Fruit fly (Drosophila melanogaster) whole organism, embryonic: ENCODE data around the gene CG42449.
A peak's percentile ranks its signal among the peaks of the same experiment; 100 is the strongest.

ENCODE experiments used
- Blimp-1 ChIP-seq: fragments of 200-800 bp; sonication (Bioruptor generic); optimal IDR thresholded peaks from 3 replicates; lab custom pipeline; 2018; ENCODE audit warnings: missing biosample characterization, missing genetic modification characterization, mild to moderate bottlenecking, moderate library complexity, missing genetic modification reagents
- CG10321 ChIP-seq: fragments of 200-800 bp; sonication (Bioruptor generic); IDR thresholded peaks from 2 replicates; pipeline ENCODE4 v1.3.6; 2022; ENCODE audit warnings: missing biosample characterization, missing genetic modification characterization
- CG11723 ChIP-seq: fragments of 200-800 bp; sonication (Bioruptor generic); optimal IDR thresholded peaks from 2 replicates; lab custom pipeline; 2017; ENCODE audit warnings: missing biosample characterization, mild to moderate bottlenecking, missing genetic modification characterization
- CG13296 ChIP-seq: fragments of 200-800 bp; sonication (Bioruptor generic); optimal IDR thresholded peaks from 3 replicates; lab custom pipeline; 2018; ENCODE audit warnings: missing biosample characterization, mild to moderate bottlenecking, missing genetic modification characterization
- CG15479 ChIP-seq: fragments of 200-800 bp; sonication (Bioruptor generic); optimal IDR thresholded peaks from 3 replicates; lab custom pipeline; 2019; ENCODE audit warnings: missing biosample characterization, mild to moderate bottlenecking, missing genetic modification characterization, moderate library complexity
- CG2202 ChIP-seq: fragments of 200-800 bp; sonication (Bioruptor generic); optimal IDR thresholded peaks from 2 replicates; lab custom pipeline; 2018; ENCODE audit warnings: missing biosample characterization, mild to moderate bottlenecking, missing genetic modification characterization
- CG2875 ChIP-seq: fragments of 200-800 bp; sonication (Bioruptor generic); optimal IDR thresholded peaks from 2 replicates; lab custom pipeline; 2017; ENCODE audit warnings: missing biosample characterization, mild to moderate bottlenecking, missing genetic modification characterization, missing genetic modification reagents
- CG31365 ChIP-seq: fragments of 200-800 bp; sonication (Bioruptor generic); optimal IDR thresholded peaks from 2 replicates; lab custom pipeline; 2018; ENCODE audit warnings: missing biosample characterization, mild to moderate bottlenecking, missing genetic modification characterization
- CG33213 ChIP-seq: fragments of 200-800 bp; sonication (Bioruptor generic); optimal IDR thresholded peaks from 3 replicates; lab custom pipeline; 2016; ENCODE audit warnings: missing biosample characterization, missing genetic modification characterization
- CG34224 ChIP-seq: fragments of 200-800 bp; sonication (Bioruptor generic); IDR thresholded peaks from 3 replicates; pipeline ENCODE4 v1.3.6; 2022; ENCODE audit warnings: missing biosample characterization, missing genetic modification characterization; ENCODE audit not compliant: partially characterized antibody
- CG4360 ChIP-seq: fragments of 200-800 bp; sonication (Bioruptor generic); IDR thresholded peaks from 2 replicates; pipeline ENCODE4 v1.3.6; 2022; ENCODE audit warnings: missing biosample characterization, missing genetic modification characterization
- CG4707 ChIP-seq: fragments of 200-800 bp; sonication (Bioruptor generic); optimal IDR thresholded peaks from 2 replicates; lab custom pipeline; 2018; ENCODE audit warnings: missing biosample characterization, mild to moderate bottlenecking, missing genetic modification characterization, moderate library complexity
- CG7271 ChIP-seq: fragments of 200-800 bp; sonication (Bioruptor generic); optimal IDR thresholded peaks from 2 replicates; lab custom pipeline; 2018; ENCODE audit warnings: missing biosample characterization, mild to moderate bottlenecking, missing genetic modification characterization, moderate library complexity
- CG7786 ChIP-seq: fragments of 200-800 bp; sonication (Bioruptor generic); optimal IDR thresholded peaks from 2 replicates; lab custom pipeline; 2016; ENCODE audit warnings: missing biosample characterization, missing genetic modification characterization
- CG8924 ChIP-seq: fragments of 200-800 bp; optimal IDR thresholded peaks from 3 replicates; lab custom pipeline; 2019; ENCODE audit warnings: missing biosample characterization, mild to moderate bottlenecking, missing genetic modification characterization, moderate library complexity
- CG8944 ChIP-seq: fragments of 200-800 bp; sonication (Bioruptor generic); optimal IDR thresholded peaks from 3 replicates; lab custom pipeline; 2016; ENCODE audit warnings: missing biosample characterization, missing genetic modification characterization
- CG9437 ChIP-seq: fragments of 200-800 bp; sonication (Bioruptor generic); optimal IDR thresholded peaks from 2 replicates; lab custom pipeline; 2018; ENCODE audit warnings: missing biosample characterization, mild to moderate bottlenecking, missing genetic modification characterization
- CG9876 ChIP-seq: fragments of 200-800 bp; sonication (Bioruptor generic); optimal IDR thresholded peaks from 2 replicates; lab custom pipeline; 2016; ENCODE audit warnings: missing biosample characterization, missing genetic modification characterization
- CTCF ChIP-seq: fragments of 200-800 bp; sonication (Bioruptor generic); optimal IDR thresholded peaks from 2 replicates; lab custom pipeline; 2017; ENCODE audit warnings: missing biosample characterization, mild to moderate bottlenecking, missing genetic modification characterization, moderate library complexity
- D ChIP-seq, 2 experiments: fragments of 200-800 bp in 1 of 2; fragments of >200 bp in 1 of 2; sonication (Bioruptor generic) in 1 of 2; optimal IDR thresholded peaks; 2 replicates in 1 of 2; 3 replicates in 1 of 2; lab custom pipeline; 2017; ENCODE audit warnings: mild to moderate bottlenecking in 1 of 2, missing biosample characterization in 1 of 2, missing genetic modification characterization in 1 of 2, missing genetic modification reagents in 1 of 2
- Drgx ChIP-seq: fragments of 200-800 bp; sonication (Bioruptor generic); IDR thresholded peaks from 2 replicates; pipeline ENCODE4 v1.3.6; 2022; ENCODE audit warnings: missing biosample characterization, missing genetic modification characterization
- HLH3B ChIP-seq: fragments of 200-800 bp; sonication (Bioruptor generic); IDR thresholded peaks from 2 replicates; pipeline ENCODE4 v1.3.6; 2022; ENCODE audit warnings: missing biosample characterization, missing genetic modification characterization
- HLHmδ ChIP-seq: fragments of 200-800 bp; sonication (Bioruptor generic); optimal IDR thresholded peaks from 2 replicates; lab custom pipeline; 2018; ENCODE audit warnings: missing biosample characterization, mild to moderate bottlenecking, missing genetic modification characterization, moderate library complexity
- Hr3 ChIP-seq: fragments of 200-800 bp; sonication (Bioruptor generic); optimal IDR thresholded peaks from 3 replicates; lab custom pipeline; 2016; ENCODE audit warnings: missing biosample characterization, missing genetic modification characterization
- NK7.1 ChIP-seq: fragments of 200-800 bp; sonication (Bioruptor generic); optimal IDR thresholded peaks from 3 replicates; lab custom pipeline; 2016; ENCODE audit warnings: missing biosample characterization, missing genetic modification characterization
- Pdp1 ChIP-seq, 2 experiments: fragments of 200-800 bp; sonication (Bioruptor generic); optimal IDR thresholded peaks; 3 replicates each; lab custom pipeline; 2016; ENCODE audit warnings: missing biosample characterization in 2 of 2, missing genetic modification characterization in 2 of 2, mild to moderate bottlenecking in 1 of 2, moderate library complexity in 1 of 2
- Ravus ChIP-seq: fragments of 200-800 bp; sonication (Bioruptor generic); IDR thresholded peaks from 2 replicates; pipeline ENCODE4 v1.3.6; 2022; ENCODE audit warnings: missing biosample characterization, missing genetic modification characterization
- Rfx ChIP-seq: fragments of 200-800 bp; sonication (Bioruptor generic); IDR thresholded peaks from 2 replicates; pipeline ENCODE4 v1.3.6; 2022; ENCODE audit warnings: missing biosample characterization, missing genetic modification characterization
- Sin3A ChIP-seq: fragments of >200 bp; optimal IDR thresholded peaks from 2 replicates; lab custom pipeline; 2018
- Six4 ChIP-seq: fragments of 200-800 bp; sonication (Bioruptor generic); optimal IDR thresholded peaks from 2 replicates; lab custom pipeline; 2016; ENCODE audit warnings: missing biosample characterization, missing genetic modification characterization
- amos ChIP-seq: fragments of 200-800 bp; sonication (Bioruptor generic); IDR thresholded peaks from 2 replicates; pipeline ENCODE4 v1.3.6; 2022; ENCODE audit warnings: missing biosample characterization, missing genetic modification characterization; ENCODE audit not compliant: partially characterized antibody
- ara ChIP-seq: fragments of 200-800 bp; sonication (Bioruptor generic); IDR thresholded peaks from 2 replicates; pipeline ENCODE4 v1.3.6; 2022; ENCODE audit warnings: missing biosample characterization, missing genetic modification characterization
- ato ChIP-seq: fragments of 200-800 bp; sonication (Bioruptor generic); IDR thresholded peaks from 2 replicates; pipeline ENCODE4 v1.3.6; 2022; ENCODE audit warnings: missing biosample characterization, missing genetic modification characterization; ENCODE audit not compliant: partially characterized antibody
- ci ChIP-seq: fragments of 200-800 bp; sonication (Bioruptor generic); IDR thresholded peaks from 3 replicates; pipeline ENCODE4 v1.3.6; 2022; ENCODE audit warnings: missing biosample characterization, missing genetic modification characterization
- eve ChIP-seq, 2 experiments: fragments of >200 bp; optimal IDR thresholded peaks; 2 replicates each; lab custom pipeline; 2017; ENCODE audit warnings: missing biosample characterization in 2 of 2, missing genetic modification characterization in 2 of 2
- eyg ChIP-seq: fragments of 200-800 bp; sonication (Bioruptor generic); optimal IDR thresholded peaks from 3 replicates; lab custom pipeline; 2016; ENCODE audit warnings: missing biosample characterization, missing genetic modification characterization
- gcm2 ChIP-seq: fragments of 200-800 bp; sonication (Bioruptor generic); optimal IDR thresholded peaks from 2 replicates; lab custom pipeline; 2016; ENCODE audit warnings: missing biosample characterization, missing genetic modification characterization
- gfzf ChIP-seq: fragments of 200-800 bp; sonication (Bioruptor generic); optimal IDR thresholded peaks from 2 replicates; lab custom pipeline; 2016; ENCODE audit warnings: missing biosample characterization, mild to moderate bottlenecking, missing genetic modification characterization, moderate library complexity
- grn ChIP-seq: fragments of 200-800 bp; sonication (Bioruptor generic); optimal IDR thresholded peaks from 3 replicates; lab custom pipeline; 2017; ENCODE audit warnings: missing biosample characterization, missing genetic modification characterization
- otp ChIP-seq: fragments of 200-800 bp; sonication (Bioruptor generic); IDR thresholded peaks from 3 replicates; pipeline ENCODE4, ENCODE4 v1.3.6; 2022; ENCODE audit warnings: missing biosample characterization, missing genetic modification characterization
- p53 ChIP-seq: fragments of 200-800 bp; sonication (Bioruptor generic); optimal IDR thresholded peaks from 2 replicates; lab custom pipeline; 2016; ENCODE audit warnings: missing biosample characterization, missing genetic modification characterization
- peb ChIP-seq: fragments of 200-800 bp; sonication (Bioruptor generic); IDR thresholded peaks from 2 replicates; pipeline ENCODE4 v1.3.6; 2022; ENCODE audit warnings: missing biosample characterization, missing genetic modification characterization
- pnt ChIP-seq: fragments of 200-800 bp; sonication (Bioruptor generic); optimal IDR thresholded peaks from 3 replicates; lab custom pipeline; 2016; ENCODE audit warnings: missing biosample characterization, missing genetic modification characterization
- pum ChIP-seq: fragments of 200-800 bp; sonication (Bioruptor generic); optimal IDR thresholded peaks from 2 replicates; lab custom pipeline; 2016; ENCODE audit warnings: missing biosample characterization, missing genetic modification characterization
- sc ChIP-seq, 3 experiments: fragments of >200 bp in 2 of 3; fragments of 200-800 bp in 1 of 3; sonication (Bioruptor generic) in 1 of 3; optimal IDR thresholded peaks; 2 replicates in 2 of 3; 3 replicates in 1 of 3; lab custom pipeline; 2017; ENCODE audit warnings: mild to moderate bottlenecking in 1 of 3, missing biosample characterization in 1 of 3, missing genetic modification characterization in 1 of 3, missing genetic modification reagents in 1 of 3
- sqz ChIP-seq: fragments of 200-800 bp; sonication (Bioruptor generic); optimal IDR thresholded peaks from 3 replicates; lab custom pipeline; 2018; ENCODE audit warnings: missing biosample characterization, mild to moderate bottlenecking, missing genetic modification characterization
- unpg ChIP-seq: fragments of 200-800 bp; sonication (Bioruptor generic); optimal IDR thresholded peaks from 3 replicates; lab custom pipeline; 2018; ENCODE audit warnings: missing biosample characterization, mild to moderate bottlenecking, missing genetic modification characterization, moderate library complexity
- vvl ChIP-seq: fragments of 200-800 bp; sonication (Bioruptor generic); IDR thresholded peaks from 2 replicates; pipeline ENCODE4 v1.3.6; 2022; ENCODE audit warnings: missing biosample characterization, missing genetic modification characterization
- wek ChIP-seq: fragments of 200-800 bp; sonication (Bioruptor generic); optimal IDR thresholded peaks from 3 replicates; lab custom pipeline; 2018; ENCODE audit warnings: missing biosample characterization, mild to moderate bottlenecking, missing genetic modification characterization, moderate library complexity

The CG42449 gene

DNA sequence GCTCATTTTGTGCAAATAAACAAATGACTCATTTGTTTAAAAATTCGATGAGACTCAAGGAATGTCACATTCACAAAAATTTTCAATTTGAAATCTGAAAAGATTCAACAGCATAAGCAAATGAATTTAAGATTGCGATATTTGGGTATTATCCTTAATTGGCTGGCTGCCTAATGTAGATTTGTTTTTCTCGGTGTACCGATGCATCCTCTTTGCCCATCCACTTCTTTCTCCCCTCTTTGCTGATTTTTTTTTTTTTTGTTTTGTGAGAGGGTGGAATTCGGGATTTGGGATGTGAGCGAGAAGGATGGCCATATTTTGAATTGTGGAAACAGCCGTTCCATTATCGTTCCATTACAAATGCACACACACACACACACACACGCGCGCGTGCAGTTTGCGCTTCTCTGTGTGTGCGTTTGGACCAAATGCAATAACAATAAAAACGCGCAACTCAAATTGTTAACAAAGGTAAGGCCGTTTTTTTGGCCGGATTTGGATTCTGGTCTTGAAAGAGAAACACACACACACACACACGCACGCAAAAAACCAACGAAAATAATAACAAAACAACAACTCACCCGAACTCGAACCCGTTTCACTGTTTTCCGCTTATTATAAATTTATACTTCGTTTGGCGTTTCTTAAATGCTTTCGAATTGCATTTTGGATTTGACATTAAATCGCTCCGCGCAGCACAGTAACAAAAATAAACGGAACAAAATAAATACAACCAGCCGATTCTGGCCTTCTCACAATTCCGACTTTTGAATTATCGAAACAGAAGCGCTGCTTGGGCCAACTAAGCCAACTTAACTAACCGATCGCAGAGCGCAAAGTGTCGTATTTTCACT lies 3.7 kb upstream of the CG42449 start (continued):
- TF ChIP-seq Hr3 (GFP tag; lab: Kevin White, UChicago) (peak; percentile 40), sc (optimal IDR thresholded peaks at IDR 0.05; lab: Kevin White, UChicago) (no peak), sc (GFP tag; optimal IDR thresholded peaks at IDR 0.05; lab: Kevin White, UChicago) (peak; percentile 40), CG33213 (GFP tag; lab: Kevin White, UChicago) (peak; percentile 17), HLHmδ (no peak), CTCF (GFP tag; lab: Kevin White, UChicago) (peak; percentile 3), eve (GFP tag; optimal IDR thresholded peaks at IDR 0.05; lab: Kevin White, UChicago) (no peak), Ravus (no peak), CG15479 (GFP tag; lab: Kevin White, UChicago) (no peak), Drgx (GFP tag; lab: Robert Waterston, UW) (peak; percentile 51; the same call in 1 of the 2 replicates), Six4 (GFP tag; lab: Kevin White, UChicago) (peak; percentile 36), CG8924 (peak; percentile 52), D (optimal IDR thresholded peaks at IDR 0.05; lab: Kevin White, UChicago) (no peak), D (GFP tag; optimal IDR thresholded peaks at IDR 0.05; lab: Kevin White, UChicago) (peak; percentile 68), Blimp-1 (GFP tag; lab: Kevin White, UChicago) (peak; percentile 61), CG4360 (no peak), pum (GFP tag; lab: Kevin White, UChicago) (peak; percentile 32), HLH3B (GFP tag; lab: Robert Waterston, UW) (peak; percentile 38; the same call in 1 of the 2 replicates), CG9437 (GFP tag; lab: Kevin White, UChicago) (peak; percentile 35), CG9876 (no peak), wek (no peak), sqz (GFP tag; lab: Kevin White, UChicago) (peak; percentile 88), p53 (no peak), pnt (peak; percentile 50), gfzf (GFP tag; lab: Kevin White, UChicago) (no peak), ci (GFP tag; lab: Robert Waterston, UW) (peak; percentile 61; the same call in 2 of the 3 replicates), vvl (GFP tag; lab: Robert Waterston, UW) (peak; percentile 49), CG8944 (GFP tag; lab: Kevin White, UChicago) (peak; percentile 9), eyg (GFP tag; lab: Kevin White, UChicago) (no peak), Pdp1 (GFP tag; optimal IDR thresholded peaks at IDR 0.05; lab: Kevin White, UChicago) (peak in 1 of 2 experiments; percentile 6), unpg (GFP tag; lab: Kevin White, UChicago) (peak; percentile 63), CG13296 (GFP tag; lab: Kevin White, UChicago) (no peak), CG2875 (GFP tag; lab: Kevin White, UChicago) (peak; percentile 19), CG7786 (GFP tag; lab: Kevin White, UChicago) (peak; percentile 4), CG31365 (tag; lab: Kevin White, UChicago) (no peak), CG4707 (GFP tag; lab: Kevin White, UChicago) (no peak), gcm2 (GFP tag; lab: Kevin White, UChicago) (no peak), grn (no peak), amos (no peak), CG2202 (tag; lab: Kevin White, UChicago) (peak; percentile 41), NK7.1 (no peak), ara (GFP tag; lab: Robert Waterston, UW) (0 out of 2 replicates have a peak, but pooled peaks have one; percentile 46), Sin3A (no peak), CG10321 (GFP tag; lab: Robert Waterston, UW) (0 out of 2 replicates have a peak, but pooled peaks have one; percentile 10), Rfx (no peak), CG7271 (tag; lab: Kevin White, UChicago) (no peak), CG34224 (no peak), CG11723 (GFP tag; lab: Kevin White, UChicago) (peak; percentile 7), otp (GFP tag; lab: Robert Waterston, UW) (no peak), ato (no peak), peb (no peak)
